Worm (Caenorhabditis elegans) whole organism, mixed stage, embryonic: ENCODE results near the gene hpd-1.

ENCODE experiments used
- M03D4.4 ChIP-seq: sonication (generic microtip); optimal IDR thresholded peaks from 2 replicates; lab custom pipeline; 2017; ENCODE audit warnings: mild to moderate bottlenecking, missing genetic modification characterization, missing compliant biosample characterization
- bed-3 ChIP-seq: fragments of 200-800 bp; sonication (Bioruptor generic); optimal IDR thresholded peaks from 3 replicates; lab custom pipeline; 2018; ENCODE audit warnings: mild to moderate bottlenecking, missing genetic modification characterization, moderate library complexity, missing compliant biosample characterization
- blmp-1 ChIP-seq: fragments of 150-350 bp; optimal IDR thresholded peaks from 2 replicates; lab custom pipeline; 2014; ENCODE audit warnings: missing biosample characterization, missing genetic modification characterization
- ceh-43 ChIP-seq: fragments of 200-800 bp; sonication (Bioruptor generic); optimal IDR thresholded peaks from 2 replicates; lab custom pipeline; 2018; ENCODE audit warnings: mild to moderate bottlenecking, missing genetic modification characterization, moderate library complexity, missing compliant biosample characterization
- ceh-83 ChIP-seq: fragments of 200-800 bp; sonication (Bioruptor generic); optimal IDR thresholded peaks from 2 replicates; lab custom pipeline; 2018; ENCODE audit warnings: mild to moderate bottlenecking, missing genetic modification characterization, missing compliant biosample characterization
- ces-1 ChIP-seq: fragments of 150-350 bp; optimal IDR thresholded peaks from 2 replicates; lab custom pipeline; 2014; ENCODE audit warnings: missing biosample characterization, missing genetic modification reagents, missing genetic modification characterization
- cnd-1 ChIP-seq: fragments of 200-800 bp; sonication (Bioruptor generic); optimal IDR thresholded peaks from 2 replicates; lab custom pipeline; 2018; ENCODE audit warnings: mild to moderate bottlenecking, missing genetic modification characterization, missing compliant biosample characterization
- drap-1 ChIP-seq: fragments of 200-800 bp; sonication (Bioruptor generic); optimal IDR thresholded peaks from 3 replicates; lab custom pipeline; 2018; ENCODE audit warnings: mild to moderate bottlenecking, missing genetic modification characterization, missing compliant biosample characterization
- elt-1 ChIP-seq: sonication (generic microtip); optimal IDR thresholded peaks from 2 replicates; lab custom pipeline; 2017; ENCODE audit warnings: missing genetic modification characterization, mild to moderate bottlenecking, missing compliant biosample characterization, antibody characterized with exemption, moderate library complexity, borderline replicate concordance; ENCODE audit not compliant: insufficient read depth
- elt-3 ChIP-seq: fragments of 150-350 bp; optimal IDR thresholded peaks from 2 replicates; lab custom pipeline; 2014; ENCODE audit warnings: missing biosample characterization, missing genetic modification characterization
- flh-1 ChIP-seq: fragments of 200-800 bp; sonication (Bioruptor generic); optimal IDR thresholded peaks from 2 replicates; lab custom pipeline; 2018; ENCODE audit warnings: mild to moderate bottlenecking, missing genetic modification characterization, moderate library complexity, missing compliant biosample characterization
- ham-2 ChIP-seq: fragments of 200-800 bp; sonication (Bioruptor generic); optimal IDR thresholded peaks from 2 replicates; lab custom pipeline; 2018; ENCODE audit warnings: mild to moderate bottlenecking, missing genetic modification characterization, missing compliant biosample characterization
- hlh-1 ChIP-seq: fragments of 150-350 bp; optimal IDR thresholded peaks from 2 replicates; lab custom pipeline; 2014; ENCODE audit warnings: missing biosample characterization, missing genetic modification reagents, missing genetic modification characterization
- lin-13 ChIP-seq: fragments of 150-350 bp; optimal IDR thresholded peaks from 2 replicates; lab custom pipeline; 2014; ENCODE audit warnings: missing biosample characterization, missing genetic modification characterization
- lin-32 ChIP-seq: fragments of 200-800 bp; sonication (Bioruptor generic); optimal IDR thresholded peaks from 2 replicates; lab custom pipeline; 2018; ENCODE audit warnings: mild to moderate bottlenecking, missing genetic modification characterization, missing compliant biosample characterization
- lsy-2 ChIP-seq: fragments of 150-350 bp; optimal IDR thresholded peaks from 2 replicates; lab custom pipeline; 2014; ENCODE audit warnings: missing biosample characterization, missing genetic modification characterization
- mab-5 ChIP-seq: fragments of 150-350 bp; optimal IDR thresholded peaks from 2 replicates; lab custom pipeline; 2014; ENCODE audit warnings: missing biosample characterization, missing genetic modification characterization
- mep-1 ChIP-seq: fragments of 150-350 bp; optimal IDR thresholded peaks from 2 replicates; lab custom pipeline; 2017; ENCODE audit warnings: missing biosample characterization, missing genetic modification reagents, missing genetic modification characterization, inconsistent platforms
- mls-2 ChIP-seq: sonication (generic microtip); optimal IDR thresholded peaks from 2 replicates; lab custom pipeline; 2016; ENCODE audit warnings: mild to moderate bottlenecking, missing genetic modification characterization, moderate library complexity, missing compliant biosample characterization
- nhr-12 ChIP-seq: fragments of 150-350 bp; optimal IDR thresholded peaks from 2 replicates; lab custom pipeline; 2014; ENCODE audit warnings: missing biosample characterization, missing genetic modification characterization
- nhr-2 ChIP-seq: fragments of 150-350 bp; optimal IDR thresholded peaks from 2 replicates; lab custom pipeline; 2014; ENCODE audit warnings: missing biosample characterization, missing genetic modification characterization
- nhr-28 ChIP-seq: fragments of 150-350 bp; optimal IDR thresholded peaks from 2 replicates; lab custom pipeline; 2014; ENCODE audit warnings: missing biosample characterization, missing genetic modification characterization
- nhr-76 ChIP-seq: sonication (generic microtip); optimal IDR thresholded peaks from 2 replicates; lab custom pipeline; 2017; ENCODE audit warnings: missing biosample characterization, missing genetic modification characterization
- pha-4 ChIP-seq: fragments of 150-350 bp; optimal IDR thresholded peaks from 2 replicates; lab custom pipeline; 2018; ENCODE audit warnings: missing biosample characterization, missing genetic modification reagents, missing genetic modification characterization
- sem-2 ChIP-seq: fragments of 200-800 bp; sonication (Bioruptor generic); optimal IDR thresholded peaks from 2 replicates; lab custom pipeline; 2018; ENCODE audit warnings: mild to moderate bottlenecking, missing genetic modification characterization, missing compliant biosample characterization
- snpc-4 ChIP-seq: fragments of 150-350 bp; optimal IDR thresholded peaks from 2 replicates; lab custom pipeline; 2014; ENCODE audit warnings: missing biosample characterization, missing genetic modification characterization
- sptf-1 ChIP-seq: sonication (generic microtip); optimal IDR thresholded peaks from 2 replicates; lab custom pipeline; 2017; ENCODE audit warnings: mild to moderate bottlenecking, missing genetic modification characterization, moderate library complexity, missing compliant biosample characterization
- tbx-8 ChIP-seq: fragments of 200-800 bp; sonication (Bioruptor generic); optimal IDR thresholded peaks from 2 replicates; lab custom pipeline; 2018; ENCODE audit warnings: mild to moderate bottlenecking, missing genetic modification characterization, moderate library complexity, missing compliant biosample characterization
- unc-120 ChIP-seq: sonication (generic microtip); optimal IDR thresholded peaks from 2 replicates; lab custom pipeline; 2017; ENCODE audit warnings: missing genetic modification characterization, missing compliant biosample characterization; ENCODE audit not compliant: poor library complexity, severe bottlenecking
- unc-39 ChIP-seq: fragments of 150-350 bp; optimal IDR thresholded peaks from 2 replicates; lab custom pipeline; 2014; ENCODE audit warnings: missing biosample characterization, missing genetic modification characterization
- unc-62 ChIP-seq: fragments of 150-350 bp; optimal IDR thresholded peaks from 2 replicates; lab custom pipeline; 2014; ENCODE audit warnings: missing biosample characterization, missing genetic modification reagents, missing genetic modification characterization
- zip-8 ChIP-seq: fragments of 150-350 bp; optimal IDR thresholded peaks from 2 replicates; lab custom pipeline; 2014; ENCODE audit warnings: missing biosample characterization, missing genetic modification characterization
- ztf-11 ChIP-seq: fragments of 150-350 bp; optimal IDR thresholded peaks from 2 replicates; lab custom pipeline; 2014; ENCODE audit warnings: missing biosample characterization, missing genetic modification characterization

hpd-1 gene

ce11 chrIII:10525927-10526326 is 9.4 kb upstream of the hpd-1 start:
- TF ChIP-seq nhr-2 (tag; lab: Kevin White, UChicago) (no peak), lsy-2 (tag; lab: Kevin White, UChicago) (no peak), ces-1 (GFP tag; lab: Kevin White, UChicago) (no peak), mab-5 (tag; lab: Kevin White, UChicago) (peak; percentile 9), unc-62 (GFP tag; lab: Kevin White, UChicago) (peak; percentile 96), hlh-1 (tag; lab: Kevin White, UChicago) (peak; percentile 81), sptf-1 (tag; lab: Kevin White, UChicago) (no peak), tbx-8 (no peak), zip-8 (no peak), unc-120 (tag; lab: Kevin White, UChicago) (peak; percentile 85), bed-3 (GFP tag; lab: Kevin White, UChicago) (no peak), M03D4.4 (tag; lab: Kevin White, UChicago) (no peak), pha-4 (no peak), ham-2 (no peak), snpc-4 (tag; lab: Kevin White, UChicago) (no peak)

DNA sequence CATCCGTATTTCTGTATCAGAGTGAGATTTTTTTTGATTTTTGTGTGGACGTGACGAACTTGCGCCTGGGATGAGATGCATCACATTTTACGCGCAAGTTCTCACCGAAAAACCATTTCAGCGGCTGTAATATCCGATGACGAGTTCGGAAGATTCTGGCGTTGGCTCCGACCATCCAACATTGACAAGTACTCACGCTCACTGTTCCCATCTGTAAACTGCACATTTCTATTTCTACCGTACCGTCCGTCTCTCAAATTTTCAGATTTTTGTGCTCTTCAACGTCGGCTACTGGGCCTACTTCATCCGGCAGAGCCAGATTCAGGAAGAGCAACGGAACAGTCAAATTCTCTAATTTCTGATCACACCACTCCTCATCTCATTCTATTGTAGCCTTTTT is 7.9 kb upstream of the hpd-1 start:
- TF ChIP-seq lsy-2 (tag; lab: Kevin White, UChicago) (no peak), unc-120 (tag; lab: Kevin White, UChicago) (no peak), lin-13 (tag; lab: Kevin White, UChicago) (no peak), mls-2 (tag; lab: Kevin White, UChicago) (no peak), ceh-43 (no peak)

- TF ChIP-seq pha-4 (no peak), unc-62 (GFP tag; lab: Kevin White, UChicago) (peak; percentile 30), elt-3 (tag; lab: Kevin White, UChicago) (peak; percentile 79)
Measured at ce11 chrIII:10533310-10533709, 2.0 kb upstream of the hpd-1 start.

DNA sequence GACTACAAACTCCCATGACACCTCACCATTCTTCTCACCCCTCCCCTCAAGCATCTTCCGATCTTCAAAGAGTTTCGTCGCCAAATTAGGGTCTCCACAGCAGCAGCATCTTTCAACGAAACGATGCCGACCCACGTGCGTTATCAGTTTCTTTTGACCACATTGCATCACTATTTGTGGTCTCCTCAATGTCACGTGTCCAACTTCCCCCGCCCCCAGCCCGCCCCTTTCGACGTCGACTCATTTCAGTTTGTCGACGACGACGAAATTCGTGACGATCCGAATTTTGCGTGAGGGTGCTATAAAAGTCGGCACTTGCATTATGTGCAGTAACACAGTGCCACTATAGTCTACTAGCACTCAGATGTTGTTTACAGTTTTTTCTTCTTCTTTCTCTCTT is 1.1 kb upstream of the hpd-1 start:
- no peak for TF ChIP-seq zip-8
- TF ChIP-seq nhr-76 (tag; lab: Kevin White, UChicago): no peak
- no peak for TF ChIP-seq ceh-83 (GFP tag; lab: Kevin White, UChicago)
- no peak for TF ChIP-seq ztf-11 (tag; lab: Kevin White, UChicago)
- TF ChIP-seq lin-13 (tag; lab: Kevin White, UChicago): no peak
- TF ChIP-seq mab-5 (tag; lab: Kevin White, UChicago): no peak
- no peak for TF ChIP-seq mep-1 (tag; lab: Kevin White, UChicago)
- no peak for TF ChIP-seq nhr-28
- no peak for TF ChIP-seq unc-39 (tag; lab: Kevin White, UChicago)

ce11 chrIII:10536087-10536723 is 879 bp downstream of the hpd-1 start:
- no peak for TF ChIP-seq cnd-1
- TF ChIP-seq nhr-2 (tag; lab: Kevin White, UChicago): no peak

- TF ChIP-seq ces-1 (GFP tag; lab: Kevin White, UChicago): no peak
- TF ChIP-seq zip-8: no peak
- TF ChIP-seq elt-1 (tag; lab: Kevin White, UChicago): no peak
- no peak for TF ChIP-seq nhr-12
- TF ChIP-seq cnd-1: no peak
- TF ChIP-seq flh-1 (GFP tag; lab: Kevin White, UChicago): no peak
- no peak for TF ChIP-seq pha-4
- TF ChIP-seq elt-3 (tag; lab: Kevin White, UChicago): no peak
- no peak for TF ChIP-seq mls-2 (tag; lab: Kevin White, UChicago)
- no peak for TF ChIP-seq sem-2 (GFP tag; lab: Kevin White, UChicago)
- no peak for TF ChIP-seq blmp-1 (tag; lab: Kevin White, UChicago)
- TF ChIP-seq nhr-76 (tag; lab: Kevin White, UChicago): no peak
- TF ChIP-seq ceh-83 (GFP tag; lab: Kevin White, UChicago): no peak
- TF ChIP-seq mab-5 (tag; lab: Kevin White, UChicago): no peak
- TF ChIP-seq unc-120 (tag; lab: Kevin White, UChicago): no peak
- TF ChIP-seq lin-32 (GFP tag; lab: Kevin White, UChicago): no peak
- TF ChIP-seq mep-1 (tag; lab: Kevin White, UChicago): no peak
- no peak for TF ChIP-seq tbx-8
- TF ChIP-seq drap-1 (GFP tag; lab: Kevin White, UChicago): no peak
Measured at ce11 chrIII:10537003-10537402, 1.7 kb downstream of the hpd-1 start.
